Fruit fly (Drosophila melanogaster) S2 (cell line): ENCODE data around the gene CG43077.

Source experiments
- CG8478 ChIP-seq: fragments of >200 bp; optimal IDR thresholded peaks from 2 replicates; lab custom pipeline; 2018
- CTCF ChIP-seq, 2 experiments: fragments of >200 bp; optimal IDR thresholded peaks; 2 replicates each; lab custom pipeline; 2018

- TF ChIP-seq CTCF (optimal IDR thresholded peaks at IDR 0.05; lab: Kevin White, UChicago) (no peak), CG8478 (lab: Kevin White, UChicago) (no peak)
Measured at dm6 chrX:17023199-17023598, 45.1 kb downstream of the CG43077 start, which contains the start of gene CG43997.
